Worm (Caenorhabditis elegans) whole organism, L4 larva: Measurements from ENCODE around the gene Y53F4B.17.

Source experiments
- F37D6.2 ChIP-seq: sonication (generic microtip); optimal IDR thresholded peaks from 2 replicates; lab custom pipeline; 2016; ENCODE audit warnings: mild to moderate bottlenecking, missing genetic modification characterization, missing compliant biosample characterization
- aly-2 ChIP-seq: sonication (generic microtip); optimal IDR thresholded peaks from 2 replicates; lab custom pipeline; 2018; ENCODE audit warnings: missing biosample characterization, missing genetic modification characterization
- egl-27 ChIP-seq: sonication (generic microtip); optimal IDR thresholded peaks from 3 replicates; lab custom pipeline; 2017; ENCODE audit warnings: missing biosample characterization, missing genetic modification reagents, missing genetic modification characterization
- jun-1 ChIP-seq: fragments of 150-350 bp; optimal IDR thresholded peaks from 2 replicates; lab custom pipeline; 2014; ENCODE audit warnings: missing biosample characterization, missing genetic modification reagents, missing genetic modification characterization
- lin-1 ChIP-seq: fragments of 200-800 bp; sonication (Bioruptor generic); IDR thresholded peaks from 2 replicates; pipeline ENCODE4 v1.3.6; 2022; ENCODE audit warnings: missing genetic modification reagents, missing genetic modification characterization, missing compliant biosample characterization
- lin-13 ChIP-seq: fragments of 150-350 bp; optimal IDR thresholded peaks from 2 replicates; lab custom pipeline; 2014; ENCODE audit warnings: missing biosample characterization, missing genetic modification reagents, missing genetic modification characterization
- nhr-28 ChIP-seq: fragments of 150-350 bp; optimal IDR thresholded peaks from 2 replicates; lab custom pipeline; 2014; ENCODE audit warnings: missing biosample characterization, missing genetic modification characterization
- pha-4 ChIP-seq, 2 experiments: fragments of 150-350 bp in 1 of 2; fragments of 200-800 bp in 1 of 2; sonication (Bioruptor generic) in 1 of 2; IDR thresholded peaks in 1 of 2; optimal IDR thresholded peaks in 1 of 2; 2 replicates each; pipeline versions ENCODE4 v1.3.6 to Lab custom; 2014 to 2022; ENCODE audit warnings: missing genetic modification characterization in 2 of 2, missing genetic modification reagents in 2 of 2, missing biosample characterization in 1 of 2, missing compliant biosample characterization in 1 of 2
- snpc-1.2 ChIP-seq: fragments of 200-800 bp; sonication (Bioruptor generic); IDR thresholded peaks from 2 replicates; pipeline ENCODE4 v1.3.6; 2022; ENCODE audit warnings: missing genetic modification reagents, missing genetic modification characterization, missing compliant biosample characterization
- spr-3 ChIP-seq: fragments of 200-800 bp; sonication (Bioruptor generic); optimal IDR thresholded peaks from 2 replicates; lab custom pipeline; 2018; ENCODE audit warnings: mild to moderate bottlenecking, missing genetic modification characterization, missing compliant biosample characterization
- unc-62 ChIP-seq, 3 experiments: fragments of 150-350 bp in 1 of 3; sonication (generic microtip); optimal IDR thresholded peaks in 2 of 3; peaks in 1 of 3; 1 replicate in 1 of 3; 2 replicates in 2 of 3; lab custom pipeline; 2014 to 2017; ENCODE audit warnings: missing biosample characterization in 3 of 3, missing genetic modification characterization in 3 of 3, missing genetic modification reagents in 3 of 3, missing genotype in 1 of 3
- zag-1 ChIP-seq: fragments of 150-350 bp; optimal IDR thresholded peaks from 2 replicates; lab custom pipeline; 2014; ENCODE audit warnings: missing biosample characterization, missing genetic modification characterization

DNA sequence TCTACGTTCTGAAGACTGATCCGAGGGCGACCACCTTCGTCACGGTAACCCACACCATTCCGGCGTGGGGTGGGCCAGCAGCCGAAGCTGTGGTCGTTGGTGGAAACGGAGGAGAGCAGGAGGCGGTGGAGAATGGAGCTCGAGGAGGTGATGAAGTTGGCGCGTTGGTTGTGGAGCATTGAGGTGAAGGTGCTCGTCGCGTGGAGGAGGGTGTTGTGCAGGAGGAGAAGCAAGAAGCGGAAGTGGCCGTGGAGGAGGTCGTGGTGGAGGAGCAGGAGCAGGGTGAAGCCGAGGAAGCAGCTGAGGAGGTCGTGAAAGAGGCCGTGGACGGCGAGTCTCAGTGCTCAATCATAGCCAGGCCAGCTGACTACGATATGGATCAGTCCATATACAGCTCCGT, at the start of gene Y53F4B.17:
- TF ChIP-seq F37D6.2 (tag; lab: Kevin White, UChicago) (no peak), jun-1 (tag; lab: Kevin White, UChicago) (no peak), aly-2 (tag; lab: Kevin White, UChicago) (no peak), pha-4 (GFP tag; IDR thresholded peaks at IDR 0.05; lab: Robert Waterston, UW) (no peak), pha-4 (tag; optimal IDR thresholded peaks at IDR 0.05; lab: Kevin White, UChicago) (no peak), unc-62 (GFP tag; optimal IDR thresholded peaks at IDR 0.05 in 1 of 2; lab: Kevin White, UChicago) (no peak), unc-62 (tag; optimal IDR thresholded peaks at IDR 0.05; lab: Kevin White, UChicago) (no peak), lin-1 (no peak), lin-13 (GFP tag; lab: Kevin White, UChicago) (no peak), snpc-1.2 (GFP tag; lab: Robert Waterston, UW) (no peak), nhr-28 (tag; lab: Kevin White, UChicago) (no peak), zag-1 (tag; lab: Kevin White, UChicago) (no peak), egl-27 (tag; lab: Kevin White, UChicago) (no peak), spr-3 (no peak)
